Fruit fly (Drosophila melanogaster): ENCODE results near the gene Met.

DNA sequence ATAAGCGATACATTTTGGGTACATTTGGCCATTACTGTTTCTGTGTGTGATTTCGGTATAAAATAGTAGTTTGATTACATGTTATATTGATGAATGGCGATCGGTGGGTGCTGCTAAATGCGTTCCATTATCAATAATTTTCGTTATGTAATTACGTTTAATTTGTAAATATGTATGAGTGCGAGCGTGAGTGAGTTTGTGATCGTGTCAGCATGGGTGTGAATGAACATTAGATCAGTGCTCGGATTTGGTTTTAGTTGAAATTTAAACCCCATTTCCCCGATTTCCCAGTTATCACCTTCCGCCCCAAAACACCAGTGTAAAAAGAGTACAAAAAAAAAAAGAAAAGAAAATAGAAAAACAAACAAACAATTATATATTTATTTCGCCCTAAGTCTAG is 3.7 kb downstream of the Met start:
- TF ChIP-seq CG30403 (GFP tag; optimal IDR thresholded peaks at IDR 0.05) (no peak), CG4854 (GFP tag; optimal IDR thresholded peaks at IDR 0.05) (no peak), Fer2 (tag; optimal IDR thresholded peaks at IDR 0.05) (no peak), CG11560 (tag; IDR thresholded peaks at IDR 0.05) (no peak), lola (GFP tag; optimal IDR thresholded peaks at IDR 0.05) (no peak), nau (GFP tag; optimal IDR thresholded peaks at IDR 0.05) (no peak), CG11247 (GFP tag; IDR thresholded peaks at IDR 0.05) (no peak)
